Fruit fly (Drosophila melanogaster) whole organism, wandering third instar larva: ENCODE data around the gene Oscillin.

ENCODE experiments used
- CrebA ChIP-seq: fragments of 200-800 bp; sonication (Bioruptor generic); optimal IDR thresholded peaks from 2 replicates; lab custom pipeline; 2016; ENCODE audit warnings: missing biosample characterization, mild to moderate bottlenecking, missing genetic modification characterization, borderline replicate concordance
- GATAd ChIP-seq: sonication (Bioruptor generic); optimal IDR thresholded peaks from 2 replicates; lab custom pipeline; 2016; ENCODE audit warnings: missing biosample characterization, missing genetic modification characterization
- Hr78 ChIP-seq: fragments of >200 bp; optimal IDR thresholded peaks from 2 replicates; lab custom pipeline; 2017; ENCODE audit warnings: missing biosample characterization, missing genetic modification characterization
- Myc ChIP-seq: fragments of >200 bp; optimal IDR thresholded peaks from 2 replicates; lab custom pipeline; 2017
- ey ChIP-seq: fragments of 200-800 bp; sonication (Bioruptor generic); optimal IDR thresholded peaks from 2 replicates; lab custom pipeline; 2016; ENCODE audit warnings: missing biosample characterization, missing genetic modification characterization
- h ChIP-seq: fragments of 200-800 bp; sonication (Bioruptor generic); optimal IDR thresholded peaks from 3 replicates; lab custom pipeline; 2016; ENCODE audit warnings: missing biosample characterization, mild to moderate bottlenecking, missing genetic modification characterization
- psq ChIP-seq: fragments of 200-800 bp; sonication (Bioruptor generic); optimal IDR thresholded peaks from 3 replicates; lab custom pipeline; 2017; ENCODE audit warnings: missing biosample characterization, mild to moderate bottlenecking, missing genetic modification characterization, moderate library complexity
- rgr ChIP-seq: fragments of 200-800 bp; sonication (Bioruptor generic); optimal IDR thresholded peaks from 3 replicates; lab custom pipeline; 2016; ENCODE audit warnings: missing biosample characterization, mild to moderate bottlenecking, missing genetic modification characterization

- no peak for TF ChIP-seq Myc (lab: Kevin White, UChicago)
- TF ChIP-seq CrebA (GFP tag; lab: Kevin White, UChicago), result no peak
- no peak for TF ChIP-seq Hr78 (GFP tag; lab: Kevin White, UChicago)
- no peak for TF ChIP-seq GATAd (GFP tag; lab: Kevin White, UChicago)
- no peak for TF ChIP-seq rgr (GFP tag; lab: Kevin White, UChicago)
- no peak for TF ChIP-seq psq (GFP tag; lab: Kevin White, UChicago)
- TF ChIP-seq h, result no peak
- TF ChIP-seq ey (GFP tag; lab: Kevin White, UChicago), result no peak
These were observed 21.2 kb upstream of the Oscillin start, which contains the start of gene Cap-D3 for dm6 chr2L:5525723-5526122.
